Fruit fly (Drosophila melanogaster): ENCODE data around the gene CG15283.

The CG15283 gene

DNA sequence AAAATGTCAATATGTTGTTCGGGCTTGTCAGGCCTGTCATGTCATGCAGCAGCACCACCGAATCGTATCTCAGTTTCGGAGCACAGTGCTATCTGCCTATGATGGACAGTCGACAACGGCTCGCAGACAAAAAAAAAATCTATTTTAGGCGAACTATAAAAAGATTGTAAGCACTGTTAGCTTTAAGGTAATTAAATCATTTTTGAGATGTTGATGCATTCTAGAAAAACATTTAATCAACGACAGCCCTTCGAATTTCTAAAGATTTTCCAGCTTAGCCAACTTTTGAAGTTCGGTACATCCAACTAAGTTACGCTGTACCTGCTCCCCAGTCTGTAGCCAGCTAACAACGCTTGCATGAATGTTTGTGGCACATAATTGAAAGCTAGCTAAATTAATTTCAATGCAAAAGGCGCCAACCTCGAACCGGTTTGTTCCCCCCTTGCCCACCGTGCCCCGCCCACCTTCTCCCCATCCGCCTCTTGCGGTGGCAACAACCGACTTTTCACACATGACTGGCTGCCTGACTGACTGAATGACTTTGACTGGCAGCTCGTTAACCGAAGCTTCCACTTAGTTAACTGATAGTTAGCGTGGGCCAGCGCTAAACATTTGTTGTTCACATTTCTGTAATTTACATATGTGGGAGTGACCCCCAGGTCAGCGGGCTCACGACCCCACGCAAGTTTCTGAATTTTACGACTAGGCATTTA, 7.6 kb upstream of the CG15283 start (continued):
- TF ChIP-seq CG6276 (GFP tag; optimal IDR thresholded peaks at IDR 0.05) (peak; percentile 53), CG15336 (GFP tag; IDR thresholded peaks at IDR 0.05) (peak; percentile 88), Sox14 (GFP tag; optimal IDR thresholded peaks at IDR 0.05) (peak; percentile 13), ss (GFP tag; optimal IDR thresholded peaks at IDR 0.05) (peak; percentile 57 to 73), CG11294 (GFP tag; IDR thresholded peaks at IDR 0.05) (peak; percentile 28; the same call in 1 of the 2 replicates), CG34406 (GFP tag; optimal IDR thresholded peaks at IDR 0.05) (no peak), topi (GFP tag; optimal IDR thresholded peaks at IDR 0.05) (peak; percentile 15), CG6792 (GFP tag; optimal IDR thresholded peaks at IDR 0.05) (peak; percentile 39), spab (GFP tag; optimal IDR thresholded peaks at IDR 0.05) (no peak), CG32006 (GFP tag; optimal IDR thresholded peaks at IDR 0.05) (peak; percentile 89), Sox15 (GFP tag; optimal IDR thresholded peaks at IDR 0.05) (no peak), acj6 (GFP tag; optimal IDR thresholded peaks at IDR 0.05) (peak; percentile 52), CG11902 (GFP tag; optimal IDR thresholded peaks at IDR 0.05) (no peak), Lpt (GFP tag; optimal IDR thresholded peaks at IDR 0.05) (peak; percentile 66), Gug (GFP tag; IDR thresholded peaks at IDR 0.05) (peak; percentile 21; the same call in 1 of the 2 replicates), CG8119 (GFP tag; IDR thresholded peaks at IDR 0.05) (peak; percentile 81), Hr4 (GFP tag; optimal IDR thresholded peaks at IDR 0.05) (peak; percentile 87), CG4318 (GFP tag; optimal IDR thresholded peaks at IDR 0.05) (peak; percentile 75), CG3919 (GFP tag; optimal IDR thresholded peaks at IDR 0.05) (peak; percentile 51), CG3032 (tag; optimal IDR thresholded peaks at IDR 0.05) (no peak), Eip78C (GFP tag) (peak; percentile 82), salr (GFP tag; optimal IDR thresholded peaks at IDR 0.05) (peak in 1 of 2 experiments; percentile 41), OdsH (GFP tag; optimal IDR thresholded peaks at IDR 0.05) (peak; percentile 52), fd59A (GFP tag; optimal IDR thresholded peaks at IDR 0.05) (peak; percentile 69), achi (GFP tag; optimal IDR thresholded peaks at IDR 0.05) (peak; percentile 57), Smox (GFP tag; optimal IDR thresholded peaks at IDR 0.05) (no peak)

DNA sequence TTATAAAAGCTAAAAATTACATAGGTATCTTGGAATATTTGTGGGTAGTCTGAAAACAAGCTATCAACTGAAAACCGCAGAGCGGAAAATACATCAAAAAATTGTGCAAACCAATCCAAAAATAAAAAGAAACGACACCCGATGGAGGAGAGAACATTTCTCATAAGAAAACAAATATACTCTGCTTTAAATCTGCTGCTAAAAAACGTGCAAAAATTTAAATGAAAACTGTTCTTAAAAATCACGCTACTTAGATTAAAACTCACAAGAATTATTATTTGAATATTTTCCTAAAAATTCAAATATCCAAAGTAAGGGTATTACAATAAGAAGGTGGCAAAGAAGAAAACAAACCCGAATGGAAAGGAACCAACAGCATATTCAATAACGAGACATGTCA, 6.7 kb upstream of the CG15283 start:
- no peak for TF ChIP-seq acj6 (GFP tag; optimal IDR thresholded peaks at IDR 0.05)
- no peak for TF ChIP-seq CG11762 (GFP tag; optimal IDR thresholded peaks at IDR 0.05; ENCODE audit: insufficient read depth)
- no peak for TF ChIP-seq Sox102F (GFP tag; optimal IDR thresholded peaks at IDR 0.05)
- peak; percentile 1 for TF ChIP-seq Met (GFP tag; optimal IDR thresholded peaks at IDR 0.05)
- peak; percentile 61 for TF ChIP-seq Eip78C (GFP tag)
- no peak for TF ChIP-seq CG6792 (GFP tag; optimal IDR thresholded peaks at IDR 0.05)
- no peak for TF ChIP-seq dac (GFP tag; optimal IDR thresholded peaks at IDR 0.05)
- TF ChIP-seq CG6276 (GFP tag; optimal IDR thresholded peaks at IDR 0.05), result no peak
- no peak for TF ChIP-seq CG8319 (GFP tag; optimal IDR thresholded peaks at IDR 0.05)
- TF ChIP-seq CG6163 (GFP tag; IDR thresholded peaks at IDR 0.05), result no peak
- peak; percentile 51 for TF ChIP-seq CG15336 (GFP tag; IDR thresholded peaks at IDR 0.05)
- TF ChIP-seq CG8632 (GFP tag; optimal IDR thresholded peaks at IDR 0.05), result no peak
- TF ChIP-seq fd59A (GFP tag; optimal IDR thresholded peaks at IDR 0.05), result no peak

DNA sequence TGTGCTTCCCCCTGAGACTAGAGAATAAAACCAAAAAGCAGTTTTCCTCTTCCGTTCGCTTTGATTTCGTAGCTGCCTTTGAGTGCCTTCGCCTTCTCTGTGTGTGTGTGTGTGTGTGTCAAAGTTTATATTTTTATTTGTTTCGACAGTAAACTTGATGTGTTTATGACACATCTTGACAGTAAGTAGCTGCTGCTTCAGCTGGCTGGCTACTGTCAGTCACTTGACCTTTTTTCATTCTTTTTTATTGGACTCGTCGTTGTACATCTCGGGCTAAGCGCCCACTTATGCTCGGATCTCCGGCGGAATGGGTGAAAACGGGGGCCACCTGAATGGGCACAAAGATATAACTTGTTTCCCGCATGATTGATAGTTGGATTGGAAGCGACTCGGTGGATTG, 6.1 kb upstream of the CG15283 start:
- no peak for TF ChIP-seq CG6276 (GFP tag; optimal IDR thresholded peaks at IDR 0.05)
- TF ChIP-seq vri (GFP tag; optimal IDR thresholded peaks at IDR 0.05), result no peak

DNA sequence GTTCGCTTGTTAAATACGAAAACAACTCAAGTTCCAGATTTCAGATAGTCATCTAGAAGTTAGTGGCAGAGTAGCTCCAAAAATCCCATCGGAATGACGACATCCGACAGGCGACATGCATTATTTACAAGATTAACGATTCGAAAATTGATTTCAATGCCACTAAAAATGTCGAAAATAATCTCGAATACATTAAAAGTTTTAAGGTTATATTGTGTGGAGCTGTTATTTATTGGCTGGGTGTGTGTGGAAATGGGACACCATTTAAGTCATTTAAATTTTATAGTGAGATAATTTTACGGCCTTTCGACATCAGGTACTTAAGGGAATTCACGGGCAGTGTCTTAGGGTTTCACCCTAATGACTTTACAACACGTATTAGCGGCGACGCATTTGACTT, 5.5 kb upstream of the CG15283 start:
- no peak for TF ChIP-seq CG15336 (GFP tag; IDR thresholded peaks at IDR 0.05)

DNA sequence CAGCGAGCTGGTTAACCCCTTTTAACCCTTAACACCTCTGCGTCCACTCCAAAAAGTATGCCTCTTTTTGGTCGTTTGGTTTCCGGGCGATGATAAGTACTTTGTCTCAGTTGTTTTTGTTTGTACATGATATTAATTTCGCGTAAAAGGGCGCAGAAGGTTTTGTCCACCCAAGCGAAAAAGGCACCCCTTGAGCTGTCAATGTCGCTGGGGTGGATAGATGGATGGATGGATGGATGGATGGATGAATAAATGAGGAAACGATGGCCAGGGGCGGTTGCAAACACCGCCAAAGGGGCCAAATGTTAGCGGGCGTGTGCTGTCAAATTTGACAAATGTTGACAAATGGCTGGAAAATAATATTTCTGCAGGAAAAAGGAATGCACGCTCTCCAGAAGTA, 4.4 kb upstream of the CG15283 start:
- no peak for TF ChIP-seq topi (GFP tag; optimal IDR thresholded peaks at IDR 0.05)
- TF ChIP-seq pdm3 (GFP tag; optimal IDR thresholded peaks at IDR 0.05), result no peak
- no peak for TF ChIP-seq dsx (GFP tag; optimal IDR thresholded peaks at IDR 0.05; ENCODE audit: poor library complexity, severe bottlenecking)
- no peak for TF ChIP-seq fd85E (GFP tag; optimal IDR thresholded peaks at IDR 0.05)
- TF ChIP-seq Gug (GFP tag; IDR thresholded peaks at IDR 0.05), result no peak
- TF ChIP-seq Sox15 (GFP tag; optimal IDR thresholded peaks at IDR 0.05), result no peak
- no peak for TF ChIP-seq Hr38 (GFP tag; optimal IDR thresholded peaks at IDR 0.05)
- TF ChIP-seq CG6276 (GFP tag; optimal IDR thresholded peaks at IDR 0.05), result no peak
- no peak for TF ChIP-seq Met (GFP tag; optimal IDR thresholded peaks at IDR 0.05)
- no peak for TF ChIP-seq CG6854 (GFP tag; optimal IDR thresholded peaks at IDR 0.05)
- TF ChIP-seq fkh (GFP tag; optimal IDR thresholded peaks at IDR 0.05), result no peak
- TF ChIP-seq Lpt (GFP tag; optimal IDR thresholded peaks at IDR 0.05), result no peak
- TF ChIP-seq vri (GFP tag; optimal IDR thresholded peaks at IDR 0.05), result no peak
- no peak for TF ChIP-seq Sox102F (GFP tag; optimal IDR thresholded peaks at IDR 0.05)
- TF ChIP-seq svp (GFP tag), result no peak
- TF ChIP-seq CG16779 (tag; optimal IDR thresholded peaks at IDR 0.05), result no peak
- no peak for TF ChIP-seq eg (GFP tag; IDR thresholded peaks at IDR 0.05)
- no peak for TF ChIP-seq CG34406 (GFP tag; optimal IDR thresholded peaks at IDR 0.05)

All from whole organism, prepupa.